In the genomic region with DNA sequence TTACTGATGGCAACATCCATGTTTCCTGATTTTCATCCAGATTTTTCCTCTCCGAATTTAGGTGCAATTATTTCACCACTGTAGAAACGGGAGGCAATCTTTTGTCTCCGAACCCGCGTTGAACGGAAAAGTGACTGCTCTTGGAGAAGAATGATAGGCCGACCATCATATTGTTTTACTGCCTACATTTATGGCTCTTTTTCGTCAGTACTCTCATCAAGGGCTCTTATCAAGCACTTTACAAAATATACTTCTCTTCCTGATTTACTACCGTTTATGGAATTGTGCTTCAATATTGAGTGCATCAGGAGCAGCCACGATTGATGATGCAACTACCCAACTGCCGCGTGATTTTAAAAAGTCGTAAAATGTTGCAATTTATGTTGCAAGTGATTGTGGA, we compare ENCODE assay signal across 3 worm cellular contexts.
TF ChIP-seq lines count a peak whose summit lies in the region.

No protein-coding gene starts in this region.

TF ChIP-seq in whole organism, L2 larva, 48 proteins besides CTCF, POLR2A, EP300 and RAD21:
- TF ChIP-seq sma-9 (GFP tag; optimal IDR thresholded peaks at IDR 0.05; lab: Kevin White, UChicago) (peak; percentile 27), sma-9 (tag; optimal IDR thresholded peaks at IDR 0.05; lab: Kevin White, UChicago) (no peak), ztf-1 (GFP tag; conservative IDR thresholded peaks at IDR 0.05; lab: Robert Waterston, UW) (no peak)

TF ChIP-seq in whole organism, L3 larva, 47 proteins besides CTCF, POLR2A, EP300 and RAD21:
- TF ChIP-seq nhr-76 (tag; optimal IDR thresholded peaks at IDR 0.05; lab: Kevin White, UChicago) = no peak
- TF ChIP-seq pqm-1 (tag; optimal IDR thresholded peaks at IDR 0.05; lab: Kevin White, UChicago) = peak; percentile 40
- TF ChIP-seq ceh-9 (tag; optimal IDR thresholded peaks at IDR 0.05; lab: Kevin White, UChicago) = no peak
TF ChIP-seq in whole organism, L3 larva: peak in this region for 1.

TF ChIP-seq in whole organism, L4 larva, 104 proteins besides CTCF, POLR2A, EP300 and RAD21:
- TF ChIP-seq sdz-12 (GFP tag; optimal IDR thresholded peaks at IDR 0.05; lab: Kevin White, UChicago) (no peak), tra-1 (GFP tag; IDR thresholded peaks at IDR 0.05; lab: Robert Waterston, UW) (0 out of 2 replicates have a peak, but pooled peaks have one; percentile 16), nhr-48 (tag; optimal IDR thresholded peaks at IDR 0.05; lab: Kevin White, UChicago) (peak; percentile 51), ceh-20 (GFP tag; IDR thresholded peaks at IDR 0.05; lab: Robert Waterston, UW) (peak; percentile 62; the same call in 1 of the 2 replicates), dmd-6 (GFP tag; IDR thresholded peaks at IDR 0.05; lab: Robert Waterston, UW) (peak; percentile 39), lim-7 (GFP tag; IDR thresholded peaks at IDR 0.05; lab: Robert Waterston, UW) (no peak), unc-62 (GFP tag; optimal IDR thresholded peaks at IDR 0.05 in 1 of 2; lab: Kevin White, UChicago) (peak in 1 of 2 experiments; percentile 27), unc-62 (tag; optimal IDR thresholded peaks at IDR 0.05; lab: Kevin White, UChicago) (no peak), php-3 (GFP tag; IDR thresholded peaks at IDR 0.05; lab: Robert Waterston, UW) (peak; percentile 79), nhr-28 (tag; optimal IDR thresholded peaks at IDR 0.05; lab: Kevin White, UChicago) (peak; percentile 8)
